Worm (Caenorhabditis elegans): ENCODE results near the gene ser-1.

DNA sequence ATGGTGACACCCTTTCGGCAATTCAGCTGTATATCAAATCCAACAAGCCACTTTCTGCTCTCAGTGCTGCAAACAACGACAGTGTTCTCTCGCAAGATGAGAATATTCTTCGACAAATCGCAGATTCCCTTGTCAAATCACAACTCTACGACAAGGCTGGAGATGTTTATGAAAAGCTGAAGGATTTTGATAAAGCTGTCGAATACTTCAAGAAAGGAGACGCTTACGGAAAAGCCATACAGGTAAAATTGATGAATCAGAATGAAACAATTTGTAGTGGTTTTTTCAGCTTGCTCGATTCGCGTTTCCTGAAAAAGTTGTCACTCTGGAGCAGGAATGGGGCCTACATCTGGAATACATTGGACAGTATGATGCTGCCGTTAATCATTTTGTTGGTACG lies 33.4 kb upstream of the ser-1 start:
- TF ChIP-seq nhr-11 (tag; optimal IDR thresholded peaks at IDR 0.05) (no peak), ceh-8 (GFP tag; optimal IDR thresholded peaks at IDR 0.05) (no peak), elt-2 (tag; optimal IDR thresholded peaks at IDR 0.05) (no peak)
